Fruit fly (Drosophila melanogaster) Kc167 (cell line): ENCODE results near the gene CG34138.

Experiments
- Myc ChIP-seq: fragments of >200 bp; optimal IDR thresholded peaks from 2 replicates; lab custom pipeline; 2017; ENCODE audit warnings: missing external identifiers
- Sin3A ChIP-seq: fragments of >200 bp; optimal IDR thresholded peaks from 2 replicates; lab custom pipeline; 2018; ENCODE audit warnings: missing external identifiers
- h ChIP-seq: fragments of >200 bp; optimal IDR thresholded peaks from 3 replicates; lab custom pipeline; 2018; ENCODE audit warnings: missing external identifiers
- insv ChIP-seq: fragments of >200 bp; optimal IDR thresholded peaks from 3 replicates; lab custom pipeline; 2018; ENCODE audit warnings: missing external identifiers
- psq ChIP-seq: fragments of >200 bp; optimal IDR thresholded peaks from 2 replicates; lab custom pipeline; 2017; ENCODE audit warnings: missing external identifiers
- ttk ChIP-seq: sonication (Bioruptor generic); optimal IDR thresholded peaks from 2 replicates; lab custom pipeline; 2017; ENCODE audit warnings: missing external identifiers

CG34138 gene

DNA sequence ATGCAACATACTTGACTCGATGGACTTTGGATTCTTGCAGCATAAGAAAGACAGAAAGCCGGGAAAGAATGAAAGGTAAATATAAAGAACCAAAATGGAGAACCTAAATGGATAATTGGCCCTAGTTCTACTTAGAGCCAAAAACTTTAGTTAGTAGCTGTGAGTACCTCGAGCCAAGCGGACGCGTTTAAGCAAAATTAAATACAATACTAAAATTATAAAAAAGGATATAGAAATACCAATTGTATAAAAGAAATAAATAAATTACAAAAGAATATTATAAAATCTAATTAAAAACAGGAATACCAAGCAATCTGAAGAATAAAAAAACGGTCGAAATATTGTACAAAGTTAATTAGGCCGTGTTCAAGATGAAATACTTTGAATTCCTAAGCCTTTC lies at the start of gene CG34138:
CG34138 (plus strand) TSS at position 301 of the 400 bp plus-strand sequence.
- TF ChIP-seq psq (lab: Kevin White, UChicago) (no peak), h (lab: Kevin White, UChicago) (no peak), ttk (lab: Kevin White, UChicago) (no peak)

DNA sequence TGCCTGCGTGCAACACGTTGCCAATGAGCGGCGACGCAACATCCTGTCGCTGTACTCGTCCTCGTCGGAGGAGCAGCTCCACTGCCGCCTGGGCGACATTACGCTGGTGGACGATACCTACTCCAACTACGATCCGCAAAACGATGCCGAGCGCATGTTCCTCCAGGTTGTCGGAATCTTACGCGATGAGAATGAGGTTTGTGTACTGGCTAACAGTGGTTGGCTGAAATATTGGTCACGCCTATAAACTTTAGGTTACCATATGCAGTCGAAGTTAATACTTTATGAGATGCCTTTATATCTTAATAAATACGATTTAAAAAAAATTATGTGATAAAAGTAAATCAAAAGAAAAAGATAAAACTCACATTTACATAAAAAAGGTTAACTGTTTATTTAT lies 48.4 kb upstream of the CG34138 start:
- no peak for TF ChIP-seq insv (lab: Kevin White, UChicago)
- TF ChIP-seq ttk (lab: Kevin White, UChicago): no peak
- no peak for TF ChIP-seq psq (lab: Kevin White, UChicago)
- no peak for TF ChIP-seq h (lab: Kevin White, UChicago)
- TF ChIP-seq Sin3A (lab: Kevin White, UChicago): no peak
- no peak for TF ChIP-seq Myc (lab: Kevin White, UChicago)

DNA sequence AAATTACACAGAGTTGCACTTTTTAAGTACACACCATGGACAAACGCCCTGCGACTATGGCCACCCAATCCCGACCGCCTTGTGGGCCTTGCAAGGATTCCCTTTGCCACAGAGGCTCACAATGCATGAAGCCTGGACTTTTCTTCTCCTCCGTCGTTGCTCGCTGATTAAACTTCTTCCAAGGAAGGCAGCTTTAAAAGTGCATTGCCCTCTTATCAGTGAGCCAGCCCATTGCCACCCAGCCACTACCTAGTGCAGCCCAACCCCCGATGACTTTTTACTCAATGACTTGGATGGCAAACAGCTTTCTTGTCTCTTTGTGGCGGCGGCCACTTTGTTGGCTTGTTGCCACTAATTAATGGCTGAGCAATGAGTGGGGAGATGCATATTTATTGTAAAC lies 47.1 kb upstream of the CG34138 start:
- TF ChIP-seq ttk (lab: Kevin White, UChicago) (no peak), Sin3A (lab: Kevin White, UChicago) (no peak), insv (lab: Kevin White, UChicago) (no peak), psq (lab: Kevin White, UChicago) (no peak), Myc (lab: Kevin White, UChicago) (no peak), h (lab: Kevin White, UChicago) (no peak)

DNA sequence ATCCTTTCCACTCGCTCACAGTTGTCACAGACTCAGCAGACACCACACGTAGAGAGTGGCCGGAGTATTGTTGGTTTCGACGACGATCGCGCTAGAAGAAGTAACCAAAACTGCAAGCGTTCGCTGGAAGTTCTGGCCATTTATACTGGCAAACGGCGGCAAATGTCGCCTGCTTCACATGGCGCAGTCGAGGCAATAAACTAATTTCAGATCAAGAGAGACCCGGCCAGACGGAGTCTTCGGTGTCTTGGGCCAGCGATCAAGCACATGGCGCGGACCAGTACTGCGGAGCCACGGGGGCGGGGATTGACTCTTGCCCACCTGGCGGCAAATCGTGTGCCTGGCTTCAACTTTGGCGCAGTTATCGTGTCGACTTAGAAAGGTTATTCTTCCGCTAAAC lies 35.9 kb upstream of the CG34138 start, which contains the start of gene Cpr92A:
Cpr92A (minus strand) TSS at position 101 of the 400 bp plus-strand sequence.
- TF ChIP-seq h (lab: Kevin White, UChicago): no peak
- TF ChIP-seq insv (lab: Kevin White, UChicago): no peak
- no peak for TF ChIP-seq ttk (lab: Kevin White, UChicago)
- no peak for TF ChIP-seq Myc (lab: Kevin White, UChicago)
- TF ChIP-seq Sin3A (lab: Kevin White, UChicago): no peak
- no peak for TF ChIP-seq psq (lab: Kevin White, UChicago)

DNA sequence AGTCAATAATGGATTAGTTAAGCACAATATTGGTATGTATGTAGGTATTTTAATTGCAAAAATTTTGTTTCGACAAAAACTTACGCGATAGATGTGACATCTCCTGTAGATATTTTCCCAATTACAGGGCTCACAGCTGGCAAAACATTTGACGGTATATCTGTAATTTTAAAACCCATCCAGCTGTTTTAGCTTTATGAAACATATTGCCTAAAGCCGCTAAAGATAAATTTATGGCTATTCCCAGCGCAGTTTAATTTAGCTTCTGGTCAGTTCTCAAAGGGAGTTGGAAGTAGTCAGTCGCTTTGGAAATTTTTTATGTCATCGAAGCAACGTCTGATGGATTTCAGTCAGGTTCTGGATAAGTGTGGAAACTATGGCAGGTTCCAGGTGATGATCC lies 34.4 kb upstream of the CG34138 start, which contains the start of gene CG7333:
CG7333 (plus strand) TSS at position 301 of the 400 bp plus-strand sequence.
- TF ChIP-seq Myc (lab: Kevin White, UChicago) (no peak), psq (lab: Kevin White, UChicago) (no peak), Sin3A (lab: Kevin White, UChicago) (no peak), insv (lab: Kevin White, UChicago) (no peak), h (lab: Kevin White, UChicago) (no peak), ttk (lab: Kevin White, UChicago) (no peak)

DNA sequence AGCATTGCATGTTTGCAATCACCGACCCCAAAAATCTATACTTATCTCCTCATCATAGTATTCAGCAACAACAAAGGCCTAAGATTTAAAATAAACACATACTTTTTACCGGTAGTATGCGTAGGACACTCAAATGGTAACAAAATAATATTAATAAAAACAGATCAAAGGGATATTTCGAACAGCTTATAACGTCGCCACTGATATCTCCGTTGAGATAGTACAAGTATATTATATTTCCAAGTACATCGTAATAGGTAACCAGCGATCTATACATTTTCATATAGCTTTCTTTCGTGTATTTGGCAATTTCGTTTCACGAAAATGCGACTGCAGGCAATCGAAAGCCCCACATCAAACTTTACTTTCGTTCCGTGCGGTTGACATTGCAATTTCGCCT lies 31.8 kb upstream of the CG34138 start, which contains the start of gene CG7342:
CG7342 (plus strand) TSS at position 380 of the 400 bp plus-strand sequence.
- TF ChIP-seq Myc (lab: Kevin White, UChicago) (no peak), Sin3A (lab: Kevin White, UChicago) (no peak), insv (lab: Kevin White, UChicago) (no peak), psq (lab: Kevin White, UChicago) (no peak), ttk (lab: Kevin White, UChicago) (no peak), h (lab: Kevin White, UChicago) (no peak)

DNA sequence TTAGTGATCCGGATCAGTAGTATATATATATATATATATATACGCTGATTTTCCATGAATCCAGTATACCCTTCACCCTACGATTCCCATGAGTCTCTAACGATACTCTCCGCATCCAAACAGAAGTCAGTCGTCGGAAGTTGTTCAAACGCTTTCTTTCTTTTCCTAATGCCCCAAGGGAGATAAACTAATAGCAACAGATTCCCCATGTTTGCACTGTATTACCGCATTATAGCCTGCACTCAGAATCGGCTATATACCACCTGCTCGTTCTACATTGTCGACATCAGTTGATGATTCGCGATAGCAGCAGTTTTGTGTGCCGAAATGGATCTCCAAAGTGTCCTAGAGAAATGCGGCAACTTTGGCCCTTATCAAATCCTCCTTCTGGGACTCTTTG lies 27.8 kb upstream of the CG34138 start, which contains the start of gene CG17751:
CG17751 (plus strand) TSS at position 301 of the 400 bp plus-strand sequence.
- no peak for TF ChIP-seq insv (lab: Kevin White, UChicago)
- no peak for TF ChIP-seq Sin3A (lab: Kevin White, UChicago)
- no peak for TF ChIP-seq h (lab: Kevin White, UChicago)
- TF ChIP-seq ttk (lab: Kevin White, UChicago): no peak
- no peak for TF ChIP-seq Myc (lab: Kevin White, UChicago)
- no peak for TF ChIP-seq psq (lab: Kevin White, UChicago)

DNA sequence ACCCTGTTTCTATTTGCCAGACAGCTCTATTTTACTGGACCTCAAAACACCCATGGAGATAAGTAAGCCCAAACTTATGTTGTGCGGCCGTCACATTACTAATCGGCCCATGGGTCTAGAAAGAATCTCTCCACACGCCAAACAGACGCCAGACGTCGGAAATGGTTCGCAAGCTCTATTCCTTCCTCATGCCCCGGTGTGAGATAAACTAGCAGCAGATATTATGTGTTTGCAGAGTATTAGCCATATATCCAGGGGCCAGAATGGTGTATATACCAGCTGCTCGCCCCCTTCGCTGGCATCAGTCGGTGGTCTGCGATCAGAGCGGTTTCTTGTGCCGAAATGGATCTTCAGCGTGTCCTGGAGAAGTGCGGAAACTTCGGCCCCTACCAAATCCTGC lies 24.8 kb upstream of the CG34138 start, which contains the start of gene CG17752:
CG17752 (plus strand) TSS at position 301 of the 400 bp plus-strand sequence.
- TF ChIP-seq h (lab: Kevin White, UChicago) (no peak), Myc (lab: Kevin White, UChicago) (no peak), psq (lab: Kevin White, UChicago) (no peak), Sin3A (lab: Kevin White, UChicago) (no peak), insv (lab: Kevin White, UChicago) (no peak), ttk (lab: Kevin White, UChicago) (no peak)

DNA sequence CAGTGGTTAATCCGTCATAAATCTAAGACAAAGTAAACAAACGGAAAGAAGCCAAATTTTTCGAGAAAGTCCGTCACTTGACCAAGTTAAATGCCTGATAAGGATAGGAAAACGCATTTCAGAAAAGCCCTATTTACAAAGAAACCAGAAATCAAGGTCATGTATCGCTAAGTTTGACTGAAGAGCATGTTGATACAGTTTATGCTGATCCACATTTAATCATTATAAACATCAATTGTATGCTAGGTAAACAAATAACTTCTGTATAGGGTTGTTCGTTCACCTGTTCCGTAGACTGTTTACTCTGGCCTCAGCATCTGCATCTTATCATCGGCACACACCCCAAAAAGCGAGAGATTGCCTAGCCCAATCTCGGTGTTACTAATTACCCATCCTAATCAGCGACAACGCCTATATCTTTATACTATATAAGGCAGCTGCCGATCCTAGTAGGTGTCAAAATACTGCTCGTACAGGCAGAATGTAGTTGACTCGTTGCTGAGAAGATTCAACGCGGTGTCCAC lies 21.8 kb upstream of the CG34138 start, which contains the start of gene CG16727:
CG16727 (plus strand) TSS at position 474 of the 524 bp plus-strand sequence.
- TF ChIP-seq Sin3A (lab: Kevin White, UChicago) (no peak), ttk (lab: Kevin White, UChicago) (no peak), Myc (lab: Kevin White, UChicago) (no peak)

DNA sequence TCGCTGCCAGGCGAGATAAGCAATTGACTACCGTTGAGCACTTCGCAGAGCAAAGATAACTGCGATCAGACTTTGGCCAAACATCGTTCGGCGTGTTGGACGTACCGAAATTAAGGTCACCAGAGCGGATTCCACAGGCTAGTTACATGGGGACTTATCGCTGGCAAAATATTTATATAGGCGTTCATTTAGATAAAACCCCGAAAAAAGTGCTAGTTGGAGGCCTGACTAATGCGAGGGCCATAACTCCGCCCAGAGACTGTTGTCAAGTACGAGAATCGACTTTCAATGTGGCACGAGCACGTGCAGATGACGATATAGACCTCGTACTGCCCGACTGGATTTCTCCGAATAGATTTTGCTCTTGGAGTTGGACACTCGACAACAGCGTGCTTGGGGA lies 14.8 kb upstream of the CG34138 start:
- no peak for TF ChIP-seq ttk (lab: Kevin White, UChicago)
- no peak for TF ChIP-seq insv (lab: Kevin White, UChicago)
- no peak for TF ChIP-seq h (lab: Kevin White, UChicago)
- TF ChIP-seq Sin3A (lab: Kevin White, UChicago): no peak
- no peak for TF ChIP-seq Myc (lab: Kevin White, UChicago)
- no peak for TF ChIP-seq psq (lab: Kevin White, UChicago)

DNA sequence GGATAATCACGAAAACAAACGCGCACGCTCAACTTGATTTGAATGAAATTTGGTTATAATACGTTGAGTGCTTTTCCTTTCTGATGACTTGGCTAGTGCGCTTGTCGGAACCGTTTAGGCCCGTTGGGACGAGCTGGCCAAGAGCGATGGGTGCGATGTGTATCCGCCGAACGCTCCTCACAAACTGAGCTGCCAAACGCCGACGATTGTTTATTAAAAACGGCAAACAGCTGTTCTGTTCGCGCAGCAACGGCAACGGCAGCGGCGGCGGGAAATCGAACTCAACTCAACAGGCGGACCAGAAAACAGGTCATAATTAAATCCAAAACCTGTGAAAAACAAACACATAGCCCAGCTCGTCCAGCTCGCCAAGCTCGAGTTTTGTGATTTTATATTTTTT lies 13.8 kb upstream of the CG34138 start:
- TF ChIP-seq ttk (lab: Kevin White, UChicago) (no peak), psq (lab: Kevin White, UChicago) (no peak), insv (lab: Kevin White, UChicago) (no peak), Myc (lab: Kevin White, UChicago) (no peak), h (lab: Kevin White, UChicago) (no peak), Sin3A (lab: Kevin White, UChicago) (no peak)
